Worm (Caenorhabditis elegans): ENCODE measurements around the gene spon-1.

Gene spon-1

DNA sequence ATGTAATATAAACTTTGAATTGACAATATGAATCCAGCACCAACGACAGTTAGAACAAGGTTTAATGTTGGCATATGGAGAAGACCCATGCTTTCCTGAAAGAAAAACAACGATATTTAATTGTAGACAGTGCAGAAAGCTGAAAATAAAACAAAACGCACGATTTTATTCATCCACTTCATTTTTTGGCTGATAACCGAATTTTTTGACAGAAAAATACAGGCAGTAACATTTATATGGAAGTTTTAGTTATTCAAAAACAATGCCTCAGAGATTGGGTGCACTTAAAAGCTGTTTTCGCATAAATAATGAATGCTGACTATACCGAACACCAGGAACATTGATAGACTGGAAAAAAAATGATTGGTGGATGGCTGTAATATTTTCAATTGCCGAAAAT is 49.4 kb downstream of the spon-1 start, which contains the start of gene mfsd-13.2:
TSS of gene mfsd-13.2 (minus strand) at position 101 of the 400 bp plus-strand sequence.
- no peak for TF ChIP-seq dao-5 (tag; optimal IDR thresholded peaks at IDR 0.05)

DNA sequence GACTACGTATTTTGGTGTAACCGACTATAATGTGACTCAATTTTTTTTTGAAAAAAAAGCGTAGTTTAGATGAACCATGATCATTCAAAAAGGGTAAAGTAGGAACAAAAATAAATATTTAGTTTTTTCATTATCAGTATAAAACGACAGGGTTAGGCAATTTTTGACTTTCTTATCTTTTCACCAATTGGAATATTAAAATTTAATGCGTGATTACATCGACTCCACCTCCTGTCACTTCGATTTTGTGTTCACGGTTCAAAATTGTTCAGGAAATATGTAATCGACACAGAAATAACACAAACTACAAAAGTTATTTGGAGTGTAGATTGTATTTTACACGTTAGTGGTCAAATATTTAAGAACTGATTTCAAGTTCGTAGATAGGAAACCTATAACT is 50.4 kb downstream of the spon-1 start:
- TF ChIP-seq him-1 (tag; optimal IDR thresholded peaks at IDR 0.05) (no peak), W03F9.2 (tag; optimal IDR thresholded peaks at IDR 0.05) (no peak), dao-5 (tag; optimal IDR thresholded peaks at IDR 0.05) (no peak)

DNA sequence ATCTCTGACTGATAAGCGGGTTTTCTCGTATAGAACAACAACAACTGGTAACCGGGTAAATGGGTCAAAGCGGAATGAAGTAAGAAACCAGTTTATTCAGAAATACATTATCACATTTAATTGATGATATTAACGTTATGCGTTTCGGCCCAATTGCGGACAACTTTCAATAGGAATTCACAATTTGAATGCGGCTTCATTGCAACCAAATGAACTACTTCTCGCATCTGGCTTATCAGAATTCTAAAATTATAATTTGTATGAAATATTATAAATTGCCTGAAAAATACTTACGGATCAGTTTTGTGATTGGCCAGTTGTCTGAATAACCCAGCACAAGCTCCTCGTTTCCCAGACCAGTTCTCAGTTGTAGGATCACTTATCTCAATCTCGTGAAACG is 52.4 kb downstream of the spon-1 start, which contains the start of gene col-36:
TSS of gene col-36 (minus strand) at position 101 of the 400 bp plus-strand sequence.
- TF ChIP-seq him-1 (tag; optimal IDR thresholded peaks at IDR 0.05) = no peak
- no peak for TF ChIP-seq W03F9.2 (tag; optimal IDR thresholded peaks at IDR 0.05)
- TF ChIP-seq dao-5 (tag; optimal IDR thresholded peaks at IDR 0.05) = no peak
